Worm (Caenorhabditis elegans): Measurements from ENCODE around the gene irld-6.

DNA sequence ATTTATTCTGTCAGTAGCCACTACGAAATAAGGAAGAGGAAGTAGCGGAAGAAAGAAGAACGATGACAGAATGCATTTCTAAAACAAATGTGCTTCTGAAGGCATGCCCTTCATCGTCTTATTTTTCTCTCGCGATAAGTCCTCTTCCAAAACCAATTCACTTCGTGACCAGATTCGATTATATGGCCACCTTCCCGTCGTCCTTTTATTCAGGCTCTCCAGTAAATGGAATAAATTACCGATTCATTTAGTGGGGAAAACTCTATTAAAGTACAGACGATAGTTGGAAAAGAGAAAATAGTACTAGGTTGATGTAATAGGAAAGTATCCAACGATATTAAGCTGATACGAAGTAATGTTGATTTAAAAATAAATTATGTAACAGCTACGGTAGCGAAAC, 35.3 kb downstream of the irld-6 start:
- no peak for TF ChIP-seq ceh-82 (tag; optimal IDR thresholded peaks at IDR 0.05)
- TF ChIP-seq zag-1 (tag; optimal IDR thresholded peaks at IDR 0.05): no peak
- TF ChIP-seq unc-39 (tag; optimal IDR thresholded peaks at IDR 0.05): no peak
- no peak for TF ChIP-seq ama-1 (optimal IDR thresholded peaks at IDR 0.05)
- TF ChIP-seq pha-4 (tag; optimal IDR thresholded peaks at IDR 0.05): no peak
- TF ChIP-seq skn-1 (tag; optimal IDR thresholded peaks at IDR 0.05): no peak
- TF ChIP-seq elt-3 (tag; optimal IDR thresholded peaks at IDR 0.05): no peak
- no peak for TF ChIP-seq mml-1 (tag; optimal IDR thresholded peaks at IDR 0.05)
- no peak for TF ChIP-seq unc-62 (GFP tag; optimal IDR thresholded peaks at IDR 0.05)
- TF ChIP-seq elt-1 (tag; optimal IDR thresholded peaks at IDR 0.05): no peak
- TF ChIP-seq nhr-12 (tag; optimal IDR thresholded peaks at IDR 0.05): no peak
- no peak for TF ChIP-seq sea-2 (GFP tag; optimal IDR thresholded peaks at IDR 0.05)
- no peak for TF ChIP-seq snpc-4 (tag; optimal IDR thresholded peaks at IDR 0.05)
- TF ChIP-seq elt-2 (tag; optimal IDR thresholded peaks at IDR 0.05): no peak

All from whole organism, L3 larva.